Worm (Caenorhabditis elegans) whole organism, L3 larva: Measurements from ENCODE around the gene C32B5.7.
"Not testable (repeated sequence)": the region's sequence is repeated elsewhere in the genome, so short reads cannot be mapped to it uniquely, and the experiment has no call there.

ENCODE experiments used
- aly-2 ChIP-seq: fragments of 150-350 bp; optimal IDR thresholded peaks from 2 replicates; lab custom pipeline; 2014; ENCODE audit warnings: missing biosample characterization, missing genetic modification characterization
- ama-1 ChIP-seq: fragments of 150-350 bp; optimal IDR thresholded peaks from 2 replicates; lab custom pipeline; 2018
- ceh-16 ChIP-seq: sonication (generic microtip); optimal IDR thresholded peaks from 2 replicates; lab custom pipeline; 2017; ENCODE audit warnings: missing biosample characterization, missing genetic modification characterization
- elt-1 ChIP-seq: fragments of 150-350 bp; optimal IDR thresholded peaks from 2 replicates; lab custom pipeline; 2014; ENCODE audit warnings: missing biosample characterization, missing genetic modification characterization
- elt-2 ChIP-seq: sonication (generic microtip); optimal IDR thresholded peaks from 2 replicates; lab custom pipeline; 2016; ENCODE audit warnings: missing genetic modification reagents, mild to moderate bottlenecking, missing genetic modification characterization, missing compliant biosample characterization
- lin-39 ChIP-seq: fragments of 150-350 bp; optimal IDR thresholded peaks from 2 replicates; lab custom pipeline; 2018; ENCODE audit warnings: missing biosample characterization, missing genetic modification reagents, missing genetic modification characterization
- nhr-11 ChIP-seq: fragments of 150-350 bp; optimal IDR thresholded peaks from 2 replicates; lab custom pipeline; 2014; ENCODE audit warnings: missing biosample characterization, missing genetic modification characterization
- nhr-25 ChIP-seq: sonication (generic microtip); optimal IDR thresholded peaks from 2 replicates; lab custom pipeline; 2017; ENCODE audit warnings: missing biosample characterization, missing genetic modification characterization
- nhr-28 ChIP-seq: fragments of 150-350 bp; optimal IDR thresholded peaks from 2 replicates; lab custom pipeline; 2014; ENCODE audit warnings: missing biosample characterization, missing genetic modification characterization
- nhr-77 ChIP-seq: fragments of 150-350 bp; optimal IDR thresholded peaks from 2 replicates; lab custom pipeline; 2014; ENCODE audit warnings: missing biosample characterization, missing genetic modification characterization
- skn-1 ChIP-seq: fragments of 150-350 bp; optimal IDR thresholded peaks from 2 replicates; lab custom pipeline; 2014; ENCODE audit warnings: missing biosample characterization, missing genetic modification characterization
- snpc-4 ChIP-seq: fragments of 150-350 bp; optimal IDR thresholded peaks from 2 replicates; lab custom pipeline; 2014; ENCODE audit warnings: missing biosample characterization, missing genetic modification characterization
- unc-39 ChIP-seq: sonication (generic microtip); optimal IDR thresholded peaks from 4 replicates; lab custom pipeline; 2017; ENCODE audit warnings: missing biosample characterization, missing genetic modification characterization
- ztf-11 ChIP-seq: fragments of 150-350 bp; optimal IDR thresholded peaks from 2 replicates; lab custom pipeline; 2014; ENCODE audit warnings: missing biosample characterization, missing genetic modification characterization

- not testable (repeated sequence) for TF ChIP-seq nhr-11 (tag; lab: Kevin White, UChicago); ama-1 (lab: Kevin White, UChicago); lin-39 (tag; lab: Kevin White, UChicago); unc-39 (tag; lab: Kevin White, UChicago); nhr-25; snpc-4; elt-1 (tag; lab: Kevin White, UChicago); skn-1; aly-2; nhr-77 (tag; lab: Kevin White, UChicago); elt-2; nhr-28 (tag; lab: Kevin White, UChicago); ztf-11 (tag; lab: Kevin White, UChicago); ceh-16 (tag; lab: Kevin White, UChicago)
These were observed 29.5 kb upstream of the C32B5.7 start, which contains the start of gene fbxc-34 for ce11 chrII:930871-931270.
